Fruit fly (Drosophila melanogaster) whole organism, embryonic: Measurements from ENCODE around the gene Tsc1.

Experiments
- B-H1 ChIP-seq: fragments of 200-800 bp; sonication (Bioruptor generic); IDR thresholded peaks from 3 replicates; pipeline ENCODE4 v1.3.6; 2022; ENCODE audit warnings: missing biosample characterization, missing genetic modification characterization
- BEAF-32 ChIP-seq: fragments of 200-800 bp; sonication (Bioruptor generic); optimal IDR thresholded peaks from 3 replicates; lab custom pipeline; 2017; ENCODE audit warnings: missing biosample characterization, missing genetic modification characterization, mild to moderate bottlenecking, moderate library complexity, missing genetic modification reagents
- CG10959 ChIP-seq: fragments of 200-800 bp; sonication (Bioruptor generic); IDR thresholded peaks from 2 replicates; pipeline ENCODE4 v1.3.6; 2022; ENCODE audit warnings: missing biosample characterization, missing genetic modification characterization
- CG11093 ChIP-seq: fragments of 200-800 bp; sonication (Bioruptor generic); IDR thresholded peaks from 3 replicates; pipeline ENCODE4 v1.3.6; 2022; ENCODE audit warnings: missing biosample characterization, missing genetic modification characterization
- CG11398 ChIP-seq: fragments of 200-800 bp; sonication (Bioruptor generic); optimal IDR thresholded peaks from 2 replicates; lab custom pipeline; 2016; ENCODE audit warnings: missing biosample characterization, missing genetic modification characterization
- CG12236 ChIP-seq: fragments of 200-800 bp; sonication (Bioruptor generic); optimal IDR thresholded peaks from 2 replicates; lab custom pipeline; 2016; ENCODE audit warnings: missing biosample characterization, missing genetic modification characterization
- CG17186 ChIP-seq: fragments of 200-800 bp; sonication (Bioruptor generic); optimal IDR thresholded peaks from 3 replicates; lab custom pipeline; 2017; ENCODE audit warnings: missing biosample characterization, missing genetic modification reagents, missing genetic modification characterization
- CG17829 ChIP-seq: fragments of 200-800 bp; optimal IDR thresholded peaks from 2 replicates; lab custom pipeline; 2019; ENCODE audit warnings: missing biosample characterization, mild to moderate bottlenecking, missing genetic modification characterization, moderate library complexity
- CG1792 ChIP-seq: fragments of 200-800 bp; sonication (Bioruptor generic); optimal IDR thresholded peaks from 2 replicates; lab custom pipeline; 2016; ENCODE audit warnings: missing biosample characterization, missing genetic modification characterization
- CG18619 ChIP-seq: fragments of 200-800 bp; sonication (Bioruptor generic); optimal IDR thresholded peaks from 3 replicates; lab custom pipeline; 2017; ENCODE audit warnings: missing biosample characterization, mild to moderate bottlenecking, missing genetic modification characterization
- CG2678 ChIP-seq: fragments of 200-800 bp; sonication (Bioruptor generic); optimal IDR thresholded peaks from 3 replicates; lab custom pipeline; 2019; ENCODE audit warnings: missing biosample characterization, mild to moderate bottlenecking, missing genetic modification characterization, moderate library complexity
- CG2875 ChIP-seq: fragments of 200-800 bp; sonication (Bioruptor generic); optimal IDR thresholded peaks from 2 replicates; lab custom pipeline; 2017; ENCODE audit warnings: missing biosample characterization, mild to moderate bottlenecking, missing genetic modification characterization, missing genetic modification reagents
- CG31388 ChIP-seq: fragments of 200-800 bp; sonication (Bioruptor generic); optimal IDR thresholded peaks from 2 replicates; lab custom pipeline; 2016; ENCODE audit warnings: missing biosample characterization, missing genetic modification characterization
- CG31441 ChIP-seq: fragments of 200-800 bp; sonication (Bioruptor generic); IDR thresholded peaks from 2 replicates; pipeline ENCODE4 v1.3.6; 2022; ENCODE audit warnings: missing biosample characterization, missing genetic modification characterization
- CG4360 ChIP-seq: fragments of 200-800 bp; sonication (Bioruptor generic); IDR thresholded peaks from 2 replicates; pipeline ENCODE4 v1.3.6; 2022; ENCODE audit warnings: missing biosample characterization, missing genetic modification characterization
- CG5245 ChIP-seq: fragments of 200-800 bp; sonication (Bioruptor generic); optimal IDR thresholded peaks from 3 replicates; lab custom pipeline; 2016; ENCODE audit warnings: missing biosample characterization, missing genetic modification characterization
- CG9727 ChIP-seq: fragments of 200-800 bp; sonication (Bioruptor generic); optimal IDR thresholded peaks from 3 replicates; lab custom pipeline; 2017; ENCODE audit warnings: missing biosample characterization, mild to moderate bottlenecking, missing genetic modification characterization
- CoRest ChIP-seq: fragments of 200-800 bp; sonication (Bioruptor generic); optimal IDR thresholded peaks from 3 replicates; lab custom pipeline; 2018; ENCODE audit warnings: missing biosample characterization, mild to moderate bottlenecking, missing genetic modification characterization, moderate library complexity
- Dfd ChIP-seq, 2 experiments: fragments of >200 bp; optimal IDR thresholded peaks; 2 replicates each; lab custom pipeline; 2017; ENCODE audit warnings: missing biosample characterization in 2 of 2, missing genetic modification characterization in 2 of 2
- ERR ChIP-seq: fragments of 200-800 bp; sonication (Bioruptor generic); optimal IDR thresholded peaks from 2 replicates; lab custom pipeline; 2016; ENCODE audit warnings: missing biosample characterization, missing genetic modification characterization
- Ets65A ChIP-seq: fragments of 200-800 bp; sonication (Bioruptor generic); peaks from one replicate; lab custom pipeline; 2016; ENCODE audit warnings: missing biosample characterization, missing genetic modification characterization
- GATAe ChIP-seq: fragments of 200-800 bp; sonication (Bioruptor generic); conservative IDR thresholded peaks from 2 replicates; pipeline ENCODE4 v1.3.6; 2022; ENCODE audit warnings: missing biosample characterization, missing genetic modification characterization
- Hr51 ChIP-seq, 2 experiments: fragments of 200-800 bp; sonication (Bioruptor generic); optimal IDR thresholded peaks; 2 replicates in 1 of 2; 3 replicates in 1 of 2; lab custom pipeline; 2016 to 2018; ENCODE audit warnings: missing biosample characterization in 2 of 2, missing genetic modification characterization in 2 of 2, mild to moderate bottlenecking in 1 of 2, moderate library complexity in 1 of 2
- Oli ChIP-seq: fragments of 200-800 bp; sonication (Bioruptor generic); optimal IDR thresholded peaks from 2 replicates; lab custom pipeline; 2018; ENCODE audit warnings: missing biosample characterization, mild to moderate bottlenecking, missing genetic modification characterization, moderate library complexity
- Rfx ChIP-seq: fragments of 200-800 bp; sonication (Bioruptor generic); IDR thresholded peaks from 2 replicates; pipeline ENCODE4 v1.3.6; 2022; ENCODE audit warnings: missing biosample characterization, missing genetic modification characterization
- Side ChIP-seq: fragments of 200-800 bp; sonication (Bioruptor generic); optimal IDR thresholded peaks from 2 replicates; lab custom pipeline; 2016; ENCODE audit warnings: missing biosample characterization, missing genetic modification characterization
- Vsx1 ChIP-seq: fragments of 200-800 bp; sonication (Bioruptor generic); optimal IDR thresholded peaks from 2 replicates; lab custom pipeline; 2017; ENCODE audit warnings: missing biosample characterization, mild to moderate bottlenecking, missing genetic modification characterization, missing genetic modification reagents
- dmrt11E ChIP-seq: fragments of 200-800 bp; sonication (Bioruptor generic); optimal IDR thresholded peaks from 3 replicates; lab custom pipeline; 2018; ENCODE audit warnings: missing biosample characterization, mild to moderate bottlenecking, missing genetic modification characterization, moderate library complexity
- dysf ChIP-seq: fragments of 200-800 bp; sonication (Bioruptor generic); IDR thresholded peaks from 3 replicates; pipeline ENCODE4 v1.3.6; 2022; ENCODE audit warnings: missing biosample characterization, missing genetic modification characterization
- fd3F ChIP-seq: fragments of 200-800 bp; sonication (Bioruptor generic); optimal IDR thresholded peaks from 2 replicates; lab custom pipeline; 2018; ENCODE audit warnings: missing biosample characterization, mild to moderate bottlenecking, missing genetic modification characterization, moderate library complexity
- fd96Cb ChIP-seq: fragments of 200-800 bp; sonication (Bioruptor generic); optimal IDR thresholded peaks from 2 replicates; lab custom pipeline; 2018; ENCODE audit warnings: missing biosample characterization, mild to moderate bottlenecking, missing genetic modification characterization, moderate library complexity
- ham ChIP-seq: fragments of 200-800 bp; sonication (Bioruptor generic); IDR thresholded peaks from 2 replicates; pipeline ENCODE4 v1.3.6; 2022; ENCODE audit warnings: missing biosample characterization, missing genetic modification characterization
- kay ChIP-seq: fragments of 200-800 bp; sonication (Bioruptor generic); optimal IDR thresholded peaks from 2 replicates; lab custom pipeline; 2016; ENCODE audit warnings: missing biosample characterization, missing genetic modification characterization
- mam ChIP-seq: fragments of 200-800 bp; sonication (Bioruptor generic); optimal IDR thresholded peaks from 3 replicates; lab custom pipeline; 2016; ENCODE audit warnings: missing biosample characterization, missing genetic modification characterization
- nau ChIP-seq: fragments of 200-800 bp; sonication (Bioruptor generic); optimal IDR thresholded peaks from 3 replicates; lab custom pipeline; 2017; ENCODE audit warnings: missing biosample characterization, mild to moderate bottlenecking, missing genetic modification characterization, missing genetic modification reagents
- odd ChIP-seq: fragments of 200-800 bp; sonication (Bioruptor generic); optimal IDR thresholded peaks from 2 replicates; lab custom pipeline; 2017; ENCODE audit warnings: missing biosample characterization, mild to moderate bottlenecking, missing genetic modification characterization
- pan ChIP-seq, 4 experiments: fragments of >200 bp in 3 of 4; fragments of 200-800 bp in 1 of 4; sonication (Bioruptor generic) in 1 of 4; optimal IDR thresholded peaks in 3 of 4; IDR thresholded peaks in 1 of 4; 2 replicates each; pipeline versions ENCODE4 v1.3.6 to Lab custom; 2017 to 2022; ENCODE audit warnings: missing biosample characterization in 2 of 4, missing genetic modification characterization in 2 of 4, mixed read lengths in 1 of 4
- row ChIP-seq: fragments of 200-800 bp; sonication (Bioruptor generic); IDR thresholded peaks from 3 replicates; pipeline ENCODE4 v1.3.6; 2022; ENCODE audit warnings: missing biosample characterization, missing genetic modification characterization
- sd ChIP-seq: fragments of 200-800 bp; sonication (Bioruptor generic); optimal IDR thresholded peaks from 3 replicates; lab custom pipeline; 2018; ENCODE audit warnings: missing biosample characterization, mild to moderate bottlenecking, missing genetic modification characterization, moderate library complexity
- sisA ChIP-seq: fragments of 200-800 bp; sonication (Bioruptor generic); IDR thresholded peaks from 2 replicates; pipeline ENCODE4 v1.3.6; 2022; ENCODE audit warnings: missing biosample characterization, missing genetic modification characterization
- sob ChIP-seq: fragments of 200-800 bp; sonication (Bioruptor generic); IDR thresholded peaks from 2 replicates; pipeline ENCODE4 v1.3.6; 2022; ENCODE audit warnings: missing biosample characterization, missing genetic modification characterization
- sr ChIP-seq: fragments of 200-800 bp; sonication (Bioruptor generic); IDR thresholded peaks from 3 replicates; pipeline ENCODE4 v1.3.6; 2022; ENCODE audit warnings: missing biosample characterization, missing genetic modification characterization
- trem ChIP-seq: fragments of 200-800 bp; optimal IDR thresholded peaks from 3 replicates; lab custom pipeline; 2019; ENCODE audit warnings: missing biosample characterization, mild to moderate bottlenecking, missing genetic modification characterization, moderate library complexity
- vfl ChIP-seq: fragments of 200-800 bp; sonication (Bioruptor generic); optimal IDR thresholded peaks from 2 replicates; lab custom pipeline; 2016; ENCODE audit warnings: missing biosample characterization, missing genetic modification characterization
- vnd ChIP-seq: fragments of 200-800 bp; sonication (Bioruptor generic); IDR thresholded peaks from 3 replicates; pipeline ENCODE4 v1.3.6; 2022; ENCODE audit warnings: missing biosample characterization, missing genetic modification characterization; ENCODE audit not compliant: partially characterized antibody
- vvl ChIP-seq: fragments of 200-800 bp; sonication (Bioruptor generic); IDR thresholded peaks from 2 replicates; pipeline ENCODE4 v1.3.6; 2022; ENCODE audit warnings: missing biosample characterization, missing genetic modification characterization
- zen ChIP-seq: fragments of 200-800 bp; sonication (Bioruptor generic); optimal IDR thresholded peaks from 3 replicates; lab custom pipeline; 2018; ENCODE audit warnings: missing biosample characterization, mild to moderate bottlenecking, missing genetic modification characterization, moderate library complexity

Gene Tsc1

DNA sequence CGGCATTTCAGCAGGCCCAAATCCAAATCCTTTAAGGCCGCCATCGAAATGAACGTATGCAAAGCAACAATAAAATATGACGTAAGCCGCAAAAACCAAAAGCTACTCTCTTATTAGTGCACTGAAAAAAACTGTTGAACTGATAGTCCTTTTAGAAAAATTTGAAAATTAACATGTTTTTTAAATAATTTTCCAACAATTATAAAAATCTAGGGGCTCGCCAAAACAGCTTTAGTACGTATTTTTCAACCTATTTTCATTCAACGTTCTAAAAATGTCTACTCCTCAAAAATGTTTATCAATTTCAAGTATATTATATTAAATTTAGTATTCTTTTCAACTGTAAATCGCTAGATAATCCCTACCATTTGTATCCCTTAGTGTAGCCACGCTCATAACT lies 36.7 kb upstream of the Tsc1 start (continued):
- TF ChIP-seq ERR (GFP tag; lab: Kevin White, UChicago) (no peak), fd3F (peak; percentile 40), B-H1 (no peak), CG2875 (GFP tag; lab: Kevin White, UChicago) (no peak), row (peak; percentile 26; the same call in 2 of the 3 replicates), CG11398 (GFP tag; lab: Kevin White, UChicago) (no peak), CG31441 (GFP tag; lab: Robert Waterston, UW) (peak; percentile 32; the same call in 1 of the 2 replicates), ham (GFP tag; lab: Robert Waterston, UW) (no peak), sob (GFP tag; lab: Robert Waterston, UW) (no peak), Side (no peak), Oli (tag; lab: Kevin White, UChicago) (peak; percentile 38), Ets65A (GFP tag; lab: Kevin White, UChicago) (no peak), trem (tag; lab: Kevin White, UChicago) (no peak), CG1792 (GFP tag; lab: Kevin White, UChicago) (no peak), CG12236 (GFP tag; lab: Kevin White, UChicago) (no peak), CG31388 (GFP tag; lab: Kevin White, UChicago) (no peak), CG2678 (peak; percentile 14), kay (no peak), Hr51 (GFP tag; optimal IDR thresholded peaks at IDR 0.05; lab: Kevin White, UChicago) (peak in 1 of 2 experiments; percentile 52), dysf (GFP tag; lab: Robert Waterston, UW) (peak; percentile 45; the same call in 1 of the 3 replicates), odd (GFP tag; lab: Kevin White, UChicago) (peak; percentile 39), dmrt11E (tag; lab: Kevin White, UChicago) (no peak), zen (tag; lab: Kevin White, UChicago) (no peak), Rfx (GFP tag; lab: Robert Waterston, UW) (peak; percentile 33; the same call in 1 of the 2 replicates), sd (tag; lab: Kevin White, UChicago) (no peak), vvl (GFP tag; lab: Robert Waterston, UW) (peak; percentile 17; the same call in 1 of the 2 replicates)

DNA sequence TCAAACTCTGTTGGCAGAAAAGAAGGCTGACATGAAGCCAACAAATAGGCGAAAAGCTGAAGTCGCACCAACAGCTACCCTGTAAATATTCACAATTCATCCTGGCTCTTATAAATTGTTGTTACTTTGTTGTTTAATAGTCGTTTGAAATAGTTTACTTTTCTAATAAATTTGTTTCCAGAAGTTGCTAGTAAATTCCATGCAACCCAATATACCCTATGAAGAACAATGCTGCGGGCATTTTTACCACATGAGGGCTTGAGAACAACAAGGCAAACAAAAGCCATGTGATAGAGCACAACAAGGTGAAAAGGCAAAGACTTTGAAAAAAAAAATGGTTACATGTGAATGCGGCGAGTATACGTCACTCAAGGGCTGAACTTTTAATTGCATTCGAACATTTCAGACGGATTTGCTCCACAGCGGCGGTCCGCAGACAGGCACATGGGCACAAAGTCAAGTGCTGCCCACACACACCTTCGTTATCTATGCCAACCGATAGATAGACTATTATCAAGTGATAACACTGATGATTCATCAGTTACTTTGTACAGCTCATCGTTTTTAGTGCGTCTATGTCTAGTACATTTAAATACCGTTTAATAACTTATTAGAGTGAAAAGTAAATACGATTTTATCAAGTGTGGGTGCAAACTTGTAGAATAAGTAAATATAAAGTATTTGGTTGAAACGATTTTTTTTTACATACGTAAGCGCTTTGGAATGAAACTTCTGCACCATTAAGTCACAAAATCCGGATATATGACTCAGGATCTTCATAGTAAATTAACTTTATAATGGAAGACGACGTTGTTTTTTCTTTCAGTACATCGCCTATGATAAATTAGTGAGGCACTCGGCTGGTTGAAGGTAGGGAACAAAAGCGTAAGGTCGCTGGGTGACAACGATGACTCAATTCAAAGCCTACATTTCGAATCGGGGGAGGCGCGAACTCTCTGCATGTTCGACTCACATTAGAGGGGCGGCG lies 30.8 kb upstream of the Tsc1 start:
- TF ChIP-seq CG11093: peak; percentile 56
- peak; percentile 72 for TF ChIP-seq CG18619 (GFP tag; lab: Kevin White, UChicago)
- TF ChIP-seq ERR (GFP tag; lab: Kevin White, UChicago): peak; percentile 72
- peak; percentile 49 for TF ChIP-seq nau (GFP tag; lab: Kevin White, UChicago)
- TF ChIP-seq sisA: peak; percentile 79
- TF ChIP-seq mam (GFP tag; lab: Kevin White, UChicago): peak; percentile 89
- peak; percentile 76 for TF ChIP-seq CG9727 (GFP tag; lab: Kevin White, UChicago)
- peak; percentile 40; the same call in 2 of the 3 replicates for TF ChIP-seq sr (GFP tag; lab: Robert Waterston, UW)
- TF ChIP-seq CG31388 (GFP tag; lab: Kevin White, UChicago): peak; percentile 59
- TF ChIP-seq CoRest (tag; lab: Kevin White, UChicago): peak; percentile 77
- TF ChIP-seq vnd (GFP tag; lab: Robert Waterston, UW): no peak
- peak; percentile 23 for TF ChIP-seq vfl
- peak; percentile 74 for TF ChIP-seq fd96Cb (tag; lab: Kevin White, UChicago)
- no peak for TF ChIP-seq BEAF-32 (GFP tag; lab: Kevin White, UChicago)
- TF ChIP-seq CG10959 (GFP tag; lab: Robert Waterston, UW): peak; percentile 60
- peak; percentile 73 for TF ChIP-seq CG17829 (tag; lab: Kevin White, UChicago)
- TF ChIP-seq GATAe (GFP tag; lab: Robert Waterston, UW): peak; percentile 41
- TF ChIP-seq dmrt11E (tag; lab: Kevin White, UChicago): peak; percentile 55
- peak; percentile 21 for TF ChIP-seq Vsx1 (GFP tag; lab: Kevin White, UChicago)
- peak; percentile 41; the same call in 1 of the 2 replicates for TF ChIP-seq CG4360
- no peak for TF ChIP-seq CG17186
- TF ChIP-seq pan (optimal IDR thresholded peaks at IDR 0.05; lab: Kevin White, UChicago): no peak
- peak in 1 of 2 experiments; percentile 90 for TF ChIP-seq pan (GFP tag; optimal IDR thresholded peaks at IDR 0.05 in 1 of 2, IDR thresholded peaks at IDR 0.05 in 1 of 2)
- TF ChIP-seq Dfd (GFP tag; optimal IDR thresholded peaks at IDR 0.05; lab: Kevin White, UChicago): no peak
- TF ChIP-seq CG5245 (GFP tag; lab: Kevin White, UChicago): peak; percentile 66
